Fruit fly (Drosophila melanogaster) S2 (cell line): ENCODE results near the gene CG44139.

Experiments
- CG8478 ChIP-seq: fragments of >200 bp; optimal IDR thresholded peaks from 2 replicates; lab custom pipeline; 2018
- CTCF ChIP-seq, 2 experiments: fragments of >200 bp; optimal IDR thresholded peaks; 2 replicates each; lab custom pipeline; 2018

- TF ChIP-seq CG8478 (no peak), CTCF (optimal IDR thresholded peaks at IDR 0.05; lab: Kevin White, UChicago) (no peak)
Observed at dm6 chr2L:2459238-2459637, 34.6 kb downstream of the CG44139 start.
